Worm (Caenorhabditis elegans): ENCODE results near the gene R107.2.

Gene R107.2

ce11 chrIII:9047260-9047659, 1.5 kb upstream of the R107.2 start:
- TF ChIP-seq mef-2 (tag; optimal IDR thresholded peaks at IDR 0.05) (no peak), fkh-10 (GFP tag; optimal IDR thresholded peaks at IDR 0.05) (peak; percentile 57)

- TF ChIP-seq ztf-11 (tag; optimal IDR thresholded peaks at IDR 0.05) (no peak), snu-23 (GFP tag; optimal IDR thresholded peaks at IDR 0.05) (no peak), tlp-1 (tag; optimal IDR thresholded peaks at IDR 0.05) (no peak), zip-4 (GFP tag; optimal IDR thresholded peaks at IDR 0.05) (no peak), hlh-4 (tag; optimal IDR thresholded peaks at IDR 0.05) (no peak), lin-14 (GFP tag; optimal IDR thresholded peaks at IDR 0.05) (no peak), lin-15B (tag; optimal IDR thresholded peaks at IDR 0.05) (no peak), ceh-88 (GFP tag; IDR thresholded peaks at IDR 0.05) (no peak), lsy-2 (tag; optimal IDR thresholded peaks at IDR 0.05) (no peak), zag-1 (tag; optimal IDR thresholded peaks at IDR 0.05) (no peak), ces-1 (GFP tag; optimal IDR thresholded peaks at IDR 0.05) (no peak), ets-5 (GFP tag; IDR thresholded peaks at IDR 0.05) (no peak), C16A3.4 (tag; optimal IDR thresholded peaks at IDR 0.05) (no peak), snpc-4 (tag; optimal IDR thresholded peaks at IDR 0.05) (no peak)
Observed at ce11 chrIII:9043200-9043599, 2.5 kb downstream of the R107.2 start, which contains the start of gene nac-2. TSS of gene nac-2 (minus strand) at chrIII:9043300.

- peak; percentile 40 for TF ChIP-seq blmp-1 (tag; optimal IDR thresholded peaks at IDR 0.05)
- TF ChIP-seq xbp-1 (tag; optimal IDR thresholded peaks at IDR 0.05), result no peak
- TF ChIP-seq efl-1 (optimal IDR thresholded peaks at IDR 0.05), result no peak
- TF ChIP-seq efl-1 (GFP tag; optimal IDR thresholded peaks at IDR 0.05 in 1 of 2), result peak in 1 of 2 experiments; percentile 73
Observed at ce11 chrIII:9037658-9038057, 8.1 kb downstream of the R107.2 start, which contains the start of gene R107.9. TSS of gene R107.9 (plus strand) at chrIII:9037958.

ce11 chrIII:9035037-9035436, 10.7 kb downstream of the R107.2 start:
- no peak for TF ChIP-seq ztf-4 (tag; optimal IDR thresholded peaks at IDR 0.05)
- TF ChIP-seq xbp-1 (tag; optimal IDR thresholded peaks at IDR 0.05), result no peak
- no peak for TF ChIP-seq nhr-20 (tag; optimal IDR thresholded peaks at IDR 0.05)
- TF ChIP-seq elt-2 (tag; optimal IDR thresholded peaks at IDR 0.05), result peak; percentile 48
- TF ChIP-seq nhr-90 (tag; optimal IDR thresholded peaks at IDR 0.05; ENCODE audit: poor library complexity), result no peak
- no peak for TF ChIP-seq nhr-19 (GFP tag; conservative IDR thresholded peaks at IDR 0.05)
- TF ChIP-seq egl-13 (tag; optimal IDR thresholded peaks at IDR 0.05), result no peak
- TF ChIP-seq ceh-63 (GFP tag; optimal IDR thresholded peaks at IDR 0.05), result no peak
- no peak for TF ChIP-seq unc-98 (GFP tag; IDR thresholded peaks at IDR 0.05)
- TF ChIP-seq pqm-1 (tag; optimal IDR thresholded peaks at IDR 0.05), result peak; percentile 8
- no peak for TF ChIP-seq egl-27 (tag; optimal IDR thresholded peaks at IDR 0.05)
- TF ChIP-seq rnt-1 (tag; optimal IDR thresholded peaks at IDR 0.05), result peak; percentile 7
- no peak for TF ChIP-seq alr-1 (tag; optimal IDR thresholded peaks at IDR 0.05; ENCODE audit: borderline replicate concordance)
- TF ChIP-seq nhr-76 (tag; optimal IDR thresholded peaks at IDR 0.05), result no peak

ce11 chrIII:9034133-9034532, 11.6 kb downstream of the R107.2 start:
- TF ChIP-seq dpl-1 (GFP tag; optimal IDR thresholded peaks at IDR 0.05), result no peak
- TF ChIP-seq pqm-1 (tag; optimal IDR thresholded peaks at IDR 0.05), result no peak
- TF ChIP-seq elt-2 (tag; optimal IDR thresholded peaks at IDR 0.05), result peak; percentile 9
- no peak for TF ChIP-seq swsn-7 (tag; optimal IDR thresholded peaks at IDR 0.05)
- TF ChIP-seq ama-1 (optimal IDR thresholded peaks at IDR 0.05), result no peak

Measured in whole organism, L1 larva.